Worm (Caenorhabditis elegans) whole organism, mixed stage, embryonic: ENCODE measurements around the gene lin-31.

Experiments used
- M03D4.4 ChIP-seq: sonication (generic microtip); optimal IDR thresholded peaks from 2 replicates; lab custom pipeline; 2017; ENCODE audit warnings: mild to moderate bottlenecking, missing genetic modification characterization, missing compliant biosample characterization
- bed-3 ChIP-seq: fragments of 200-800 bp; sonication (Bioruptor generic); optimal IDR thresholded peaks from 3 replicates; lab custom pipeline; 2018; ENCODE audit warnings: mild to moderate bottlenecking, missing genetic modification characterization, moderate library complexity, missing compliant biosample characterization
- ceh-39 ChIP-seq: fragments of 150-350 bp; optimal IDR thresholded peaks from 2 replicates; lab custom pipeline; 2014; ENCODE audit warnings: missing biosample characterization, missing genetic modification characterization
- ceh-43 ChIP-seq: fragments of 200-800 bp; sonication (Bioruptor generic); optimal IDR thresholded peaks from 2 replicates; lab custom pipeline; 2018; ENCODE audit warnings: mild to moderate bottlenecking, missing genetic modification characterization, moderate library complexity, missing compliant biosample characterization
- ceh-83 ChIP-seq: fragments of 200-800 bp; sonication (Bioruptor generic); optimal IDR thresholded peaks from 2 replicates; lab custom pipeline; 2018; ENCODE audit warnings: mild to moderate bottlenecking, missing genetic modification characterization, missing compliant biosample characterization
- ces-1 ChIP-seq: fragments of 150-350 bp; optimal IDR thresholded peaks from 2 replicates; lab custom pipeline; 2014; ENCODE audit warnings: missing biosample characterization, missing genetic modification reagents, missing genetic modification characterization
- cnd-1 ChIP-seq: fragments of 200-800 bp; sonication (Bioruptor generic); optimal IDR thresholded peaks from 2 replicates; lab custom pipeline; 2018; ENCODE audit warnings: mild to moderate bottlenecking, missing genetic modification characterization, missing compliant biosample characterization
- drap-1 ChIP-seq: fragments of 200-800 bp; sonication (Bioruptor generic); optimal IDR thresholded peaks from 3 replicates; lab custom pipeline; 2018; ENCODE audit warnings: mild to moderate bottlenecking, missing genetic modification characterization, missing compliant biosample characterization
- elt-1 ChIP-seq: sonication (generic microtip); optimal IDR thresholded peaks from 2 replicates; lab custom pipeline; 2017; ENCODE audit warnings: missing genetic modification characterization, mild to moderate bottlenecking, missing compliant biosample characterization, antibody characterized with exemption, moderate library complexity, borderline replicate concordance; ENCODE audit not compliant: insufficient read depth
- elt-3 ChIP-seq: fragments of 150-350 bp; optimal IDR thresholded peaks from 2 replicates; lab custom pipeline; 2014; ENCODE audit warnings: missing biosample characterization, missing genetic modification characterization
- flh-1 ChIP-seq: fragments of 200-800 bp; sonication (Bioruptor generic); optimal IDR thresholded peaks from 2 replicates; lab custom pipeline; 2018; ENCODE audit warnings: mild to moderate bottlenecking, missing genetic modification characterization, moderate library complexity, missing compliant biosample characterization
- ham-2 ChIP-seq: fragments of 200-800 bp; sonication (Bioruptor generic); optimal IDR thresholded peaks from 2 replicates; lab custom pipeline; 2018; ENCODE audit warnings: mild to moderate bottlenecking, missing genetic modification characterization, missing compliant biosample characterization
- hlh-1 ChIP-seq: fragments of 150-350 bp; optimal IDR thresholded peaks from 2 replicates; lab custom pipeline; 2014; ENCODE audit warnings: missing biosample characterization, missing genetic modification reagents, missing genetic modification characterization
- lin-13 ChIP-seq: fragments of 150-350 bp; optimal IDR thresholded peaks from 2 replicates; lab custom pipeline; 2014; ENCODE audit warnings: missing biosample characterization, missing genetic modification characterization
- lsy-2 ChIP-seq: fragments of 150-350 bp; optimal IDR thresholded peaks from 2 replicates; lab custom pipeline; 2014; ENCODE audit warnings: missing biosample characterization, missing genetic modification characterization
- mab-5 ChIP-seq: fragments of 150-350 bp; optimal IDR thresholded peaks from 2 replicates; lab custom pipeline; 2014; ENCODE audit warnings: missing biosample characterization, missing genetic modification characterization
- mep-1 ChIP-seq: fragments of 150-350 bp; optimal IDR thresholded peaks from 2 replicates; lab custom pipeline; 2017; ENCODE audit warnings: missing biosample characterization, missing genetic modification reagents, missing genetic modification characterization, inconsistent platforms
- mls-2 ChIP-seq: sonication (generic microtip); optimal IDR thresholded peaks from 2 replicates; lab custom pipeline; 2016; ENCODE audit warnings: mild to moderate bottlenecking, missing genetic modification characterization, moderate library complexity, missing compliant biosample characterization
- nhr-12 ChIP-seq: fragments of 150-350 bp; optimal IDR thresholded peaks from 2 replicates; lab custom pipeline; 2014; ENCODE audit warnings: missing biosample characterization, missing genetic modification characterization
- nhr-2 ChIP-seq: fragments of 150-350 bp; optimal IDR thresholded peaks from 2 replicates; lab custom pipeline; 2014; ENCODE audit warnings: missing biosample characterization, missing genetic modification characterization
- nhr-237 ChIP-seq: fragments of 150-350 bp; optimal IDR thresholded peaks from 2 replicates; lab custom pipeline; 2014; ENCODE audit warnings: missing biosample characterization, missing genetic modification characterization
- nhr-28 ChIP-seq: fragments of 150-350 bp; optimal IDR thresholded peaks from 2 replicates; lab custom pipeline; 2014; ENCODE audit warnings: missing biosample characterization, missing genetic modification characterization
- nhr-76 ChIP-seq: sonication (generic microtip); optimal IDR thresholded peaks from 2 replicates; lab custom pipeline; 2017; ENCODE audit warnings: missing biosample characterization, missing genetic modification characterization
- pha-4 ChIP-seq: fragments of 150-350 bp; optimal IDR thresholded peaks from 2 replicates; lab custom pipeline; 2018; ENCODE audit warnings: missing biosample characterization, missing genetic modification reagents, missing genetic modification characterization
- sem-2 ChIP-seq: fragments of 200-800 bp; sonication (Bioruptor generic); optimal IDR thresholded peaks from 2 replicates; lab custom pipeline; 2018; ENCODE audit warnings: mild to moderate bottlenecking, missing genetic modification characterization, missing compliant biosample characterization
- snpc-4 ChIP-seq: fragments of 150-350 bp; optimal IDR thresholded peaks from 2 replicates; lab custom pipeline; 2014; ENCODE audit warnings: missing biosample characterization, missing genetic modification characterization
- sptf-1 ChIP-seq: sonication (generic microtip); optimal IDR thresholded peaks from 2 replicates; lab custom pipeline; 2017; ENCODE audit warnings: mild to moderate bottlenecking, missing genetic modification characterization, moderate library complexity, missing compliant biosample characterization
- tbx-8 ChIP-seq: fragments of 200-800 bp; sonication (Bioruptor generic); optimal IDR thresholded peaks from 2 replicates; lab custom pipeline; 2018; ENCODE audit warnings: mild to moderate bottlenecking, missing genetic modification characterization, moderate library complexity, missing compliant biosample characterization
- unc-120 ChIP-seq: sonication (generic microtip); optimal IDR thresholded peaks from 2 replicates; lab custom pipeline; 2017; ENCODE audit warnings: missing genetic modification characterization, missing compliant biosample characterization; ENCODE audit not compliant: poor library complexity, severe bottlenecking
- unc-62 ChIP-seq: fragments of 150-350 bp; optimal IDR thresholded peaks from 2 replicates; lab custom pipeline; 2014; ENCODE audit warnings: missing biosample characterization, missing genetic modification reagents, missing genetic modification characterization
- zip-8 ChIP-seq: fragments of 150-350 bp; optimal IDR thresholded peaks from 2 replicates; lab custom pipeline; 2014; ENCODE audit warnings: missing biosample characterization, missing genetic modification characterization
- ztf-11 ChIP-seq: fragments of 150-350 bp; optimal IDR thresholded peaks from 2 replicates; lab custom pipeline; 2014; ENCODE audit warnings: missing biosample characterization, missing genetic modification characterization

The lin-31 gene

ce11 chrII:4018617-4019016, 36.3 kb downstream of the lin-31 start, which contains the start of gene K07D4.6:
K07D4.6 (minus strand) TSS chrII:4018717.
- no peak for TF ChIP-seq nhr-28 (tag; lab: Kevin White, UChicago)
- no peak for TF ChIP-seq ceh-43 (GFP tag; lab: Kevin White, UChicago)
- TF ChIP-seq sptf-1 (tag; lab: Kevin White, UChicago): no peak
- TF ChIP-seq ham-2 (GFP tag; lab: Kevin White, UChicago): no peak

ce11 chrII:4025462-4025861, 43.1 kb downstream of the lin-31 start, which contains the start of gene K07D4.5:
K07D4.5 (minus strand) TSS chrII:4025562.
- TF ChIP-seq nhr-237 (tag; lab: Kevin White, UChicago) (no peak), mls-2 (tag; lab: Kevin White, UChicago) (no peak), zip-8 (no peak), hlh-1 (tag; lab: Kevin White, UChicago) (no peak), unc-120 (tag; lab: Kevin White, UChicago) (no peak), ham-2 (GFP tag; lab: Kevin White, UChicago) (no peak), ztf-11 (tag; lab: Kevin White, UChicago) (no peak), nhr-28 (tag; lab: Kevin White, UChicago) (no peak), nhr-76 (tag; lab: Kevin White, UChicago) (no peak), lsy-2 (tag; lab: Kevin White, UChicago) (no peak), nhr-12 (tag; lab: Kevin White, UChicago) (no peak), pha-4 (tag; lab: Kevin White, UChicago) (no peak), unc-62 (no peak), ceh-83 (GFP tag; lab: Kevin White, UChicago) (no peak), M03D4.4 (tag; lab: Kevin White, UChicago) (no peak), snpc-4 (no peak), tbx-8 (GFP tag; lab: Kevin White, UChicago) (no peak)

- no peak for TF ChIP-seq lin-13 (tag; lab: Kevin White, UChicago)
- no peak for TF ChIP-seq unc-62
- no peak for TF ChIP-seq elt-3 (tag; lab: Kevin White, UChicago)
- no peak for TF ChIP-seq lsy-2 (tag; lab: Kevin White, UChicago)
- TF ChIP-seq elt-1: no peak
- no peak for TF ChIP-seq tbx-8 (GFP tag; lab: Kevin White, UChicago)
- no peak for TF ChIP-seq pha-4 (tag; lab: Kevin White, UChicago)
- no peak for TF ChIP-seq ces-1 (GFP tag; lab: Kevin White, UChicago)
- TF ChIP-seq cnd-1: no peak
- TF ChIP-seq mep-1 (tag; lab: Kevin White, UChicago): no peak
These were observed 45.9 kb downstream of the lin-31 start, which contains the start of gene K07D4.9 for ce11 chrII:4028276-4028675. K07D4.9 (plus strand) TSS chrII:4028576.

ce11 chrII:4032293-4032692, 49.9 kb downstream of the lin-31 start, which contains the start of gene K07D4.4:
K07D4.4 (minus strand) TSS chrII:4032393.
- TF ChIP-seq ceh-39 (tag; lab: Kevin White, UChicago) (no peak), hlh-1 (tag; lab: Kevin White, UChicago) (no peak), mab-5 (no peak), nhr-237 (tag; lab: Kevin White, UChicago) (no peak), ceh-43 (GFP tag; lab: Kevin White, UChicago) (no peak), unc-120 (tag; lab: Kevin White, UChicago) (no peak), M03D4.4 (tag; lab: Kevin White, UChicago) (no peak), ztf-11 (tag; lab: Kevin White, UChicago) (no peak), bed-3 (GFP tag; lab: Kevin White, UChicago) (no peak), tbx-8 (GFP tag; lab: Kevin White, UChicago) (no peak), flh-1 (GFP tag; lab: Kevin White, UChicago) (no peak), pha-4 (tag; lab: Kevin White, UChicago) (no peak), nhr-2 (no peak), elt-1 (no peak), lin-13 (tag; lab: Kevin White, UChicago) (no peak), ces-1 (GFP tag; lab: Kevin White, UChicago) (no peak), elt-3 (tag; lab: Kevin White, UChicago) (no peak), drap-1 (GFP tag; lab: Kevin White, UChicago) (no peak), sem-2 (GFP tag; lab: Kevin White, UChicago) (no peak)
